Worm (Caenorhabditis elegans) whole organism, young adult: ENCODE results near the gene srd-25.
A peak's percentile ranks its signal among the peaks of the same experiment; 100 is the strongest.

ENCODE experiments used
- F23B12.7 ChIP-seq: sonication (generic microtip); optimal IDR thresholded peaks from 2 replicates; lab custom pipeline; 2017; ENCODE audit warnings: missing genetic modification characterization, mild to moderate bottlenecking, missing compliant biosample characterization, antibody characterized with exemption, moderate library complexity; ENCODE audit not compliant: insufficient read depth
- attf-5 ChIP-seq: fragments of 200-800 bp; sonication (Bioruptor generic); optimal IDR thresholded peaks from 2 replicates; lab custom pipeline; 2018; ENCODE audit warnings: mild to moderate bottlenecking, missing genetic modification characterization, missing compliant biosample characterization
- ccch-3 ChIP-seq: fragments of 200-800 bp; sonication (Bioruptor generic); optimal IDR thresholded peaks from 2 replicates; lab custom pipeline; 2018; ENCODE audit warnings: mild to moderate bottlenecking, missing genetic modification characterization, missing compliant biosample characterization
- nhr-80 ChIP-seq: sonication (generic microtip); optimal IDR thresholded peaks from 2 replicates; lab custom pipeline; 2016; ENCODE audit warnings: missing genetic modification characterization, missing compliant biosample characterization

The srd-25 gene

DNA sequence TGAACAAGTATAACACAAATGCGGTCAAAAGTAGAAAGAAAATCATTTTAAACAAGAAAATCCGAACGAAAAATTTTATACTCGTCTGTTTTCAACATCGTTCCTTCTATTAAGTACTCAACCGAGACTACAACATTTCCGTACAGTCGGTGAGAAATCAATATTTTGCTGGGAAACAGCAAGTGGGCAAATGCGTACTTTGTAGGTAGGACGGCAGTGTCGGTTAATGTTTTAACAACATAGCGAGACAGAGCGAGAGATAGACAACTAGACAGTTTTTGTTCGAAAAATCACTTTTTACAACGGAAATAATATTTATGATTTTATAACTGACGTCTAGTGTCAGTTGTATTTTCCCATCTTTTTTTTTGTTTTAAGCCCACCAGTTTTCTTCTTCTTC lies 49.6 kb downstream of the srd-25 start, which contains the start of gene cyp-33A1:
Gene cyp-33A1, minus strand, starts transcription at position 72 of the 400 bp plus-strand sequence.
- TF ChIP-seq attf-5 (GFP tag; lab: Kevin White, UChicago) (peak; percentile 47), nhr-80 (tag; lab: Kevin White, UChicago) (peak; percentile 30), F23B12.7 (tag; lab: Kevin White, UChicago) (peak; percentile 33), ccch-3 (GFP tag; lab: Kevin White, UChicago) (no peak)
- TF ChIP-seq, all 124 proteins: peak for 3
